1 fruit fly cellular context compared by ENCODE assay signal in the genomic region with DNA sequence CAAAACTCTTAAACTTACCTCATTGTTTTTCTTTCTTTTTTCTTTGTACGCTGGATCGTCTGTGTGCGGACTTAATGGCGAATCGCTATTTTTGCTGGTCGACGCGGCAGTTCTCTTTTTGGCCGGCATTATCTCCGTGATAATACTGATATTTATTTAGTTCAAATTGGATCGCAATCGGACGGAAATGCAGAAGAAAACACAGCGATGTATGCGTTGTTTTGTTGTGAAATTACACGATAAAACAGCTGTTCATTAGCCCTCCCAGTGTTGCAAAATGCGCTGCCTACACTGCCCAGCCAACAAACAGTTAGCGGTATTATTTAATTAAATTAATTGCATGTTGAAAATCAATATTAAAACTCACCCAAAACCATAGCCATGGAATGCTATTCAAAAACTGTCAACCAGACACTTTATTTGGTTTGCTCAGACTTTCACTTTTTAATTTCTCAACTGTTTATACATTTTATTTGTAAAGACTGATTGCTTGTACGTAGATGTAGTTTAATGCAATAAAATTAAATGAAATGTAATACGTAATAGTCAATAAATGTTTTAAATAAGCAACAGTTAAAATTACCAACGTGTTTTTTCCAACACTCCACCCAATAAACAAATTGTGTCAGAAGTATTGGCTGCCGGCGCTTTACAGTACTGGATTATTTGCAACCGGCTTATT.
TF ChIP-seq lines count a peak whose summit lies in the region.

A gene (minus strand): TSS at position 205 of the 682 bp plus-strand sequence.
A gene (plus strand): TSS at position 431 of the 682 bp plus-strand sequence.

TF ChIP-seq in whole organism, embryonic, 481 proteins besides CTCF, POLR2A, EP300 and RAD21 (continued from another document and continues in another):
- TF ChIP-seq HmgD (GFP tag; optimal IDR thresholded peaks at IDR 0.05; lab: Kevin White, UChicago): peak; percentile 61
- peak; percentile 22 for TF ChIP-seq cg (GFP tag; optimal IDR thresholded peaks at IDR 0.05; lab: Kevin White, UChicago)
- peak; percentile 94 for TF ChIP-seq CG1233 (GFP tag; optimal IDR thresholded peaks at IDR 0.05; lab: Kevin White, UChicago)
- TF ChIP-seq Dp (GFP tag; optimal IDR thresholded peaks at IDR 0.05; lab: Kevin White, UChicago): peak; percentile 32
- TF ChIP-seq nom (GFP tag; optimal IDR thresholded peaks at IDR 0.05; lab: Kevin White, UChicago): peak; percentile 76
- TF ChIP-seq Aef1 (GFP tag; IDR thresholded peaks at IDR 0.05; lab: Robert Waterston, UW): peak; percentile 83
- no peak for TF ChIP-seq CG8478 (optimal IDR thresholded peaks at IDR 0.05; lab: Kevin White, UChicago)
- TF ChIP-seq CG12219 (GFP tag; optimal IDR thresholded peaks at IDR 0.05; lab: Kevin White, UChicago): peak; percentile 91
- peak; percentile 85 for TF ChIP-seq Optix (GFP tag; IDR thresholded peaks at IDR 0.05; lab: Robert Waterston, UW)
- TF ChIP-seq jumu (GFP tag; optimal IDR thresholded peaks at IDR 0.05; lab: Kevin White, UChicago): peak; percentile 92
- TF ChIP-seq CG12769 (tag; optimal IDR thresholded peaks at IDR 0.05; lab: Kevin White, UChicago): peak; percentile 92
- peak; percentile 85 for TF ChIP-seq CG32767 (GFP tag; IDR thresholded peaks at IDR 0.05; lab: Robert Waterston, UW)
- peak; percentile 53 for TF ChIP-seq pzg (GFP tag; optimal IDR thresholded peaks at IDR 0.05; lab: Kevin White, UChicago)
- peak; percentile 84 for TF ChIP-seq ara (GFP tag; IDR thresholded peaks at IDR 0.05; lab: Robert Waterston, UW)
- TF ChIP-seq z (GFP tag; IDR thresholded peaks at IDR 0.05; lab: Robert Waterston, UW): 0 out of 3 replicates have a peak, but pooled peaks have one; percentile 27
- peak; percentile 47; the same call in 1 of the 2 replicates for TF ChIP-seq Lim3 (GFP tag; IDR thresholded peaks at IDR 0.05; lab: Robert Waterston, UW)
- TF ChIP-seq CG1529 (GFP tag; optimal IDR thresholded peaks at IDR 0.05; lab: Kevin White, UChicago): peak; percentile 86
- peak; percentile 86 for TF ChIP-seq Antp (GFP tag; optimal IDR thresholded peaks at IDR 0.05; lab: Kevin White, UChicago)
- no peak for TF ChIP-seq Tbp (GFP tag; optimal IDR thresholded peaks at IDR 0.05; lab: Kevin White, UChicago)
- peak; percentile 76 for TF ChIP-seq ab (GFP tag; optimal IDR thresholded peaks at IDR 0.05; lab: Kevin White, UChicago)
- TF ChIP-seq Xrp1 (GFP tag; IDR thresholded peaks at IDR 0.05; lab: Robert Waterston, UW): peak; percentile 93
- 0 out of 2 replicates have a peak, but pooled peaks have one; percentile 25 for TF ChIP-seq hbn (GFP tag; IDR thresholded peaks at IDR 0.05; lab: Robert Waterston, UW; ENCODE audit: partially characterized antibody)
- peak; percentile 84 for TF ChIP-seq CG10366 (GFP tag; IDR thresholded peaks at IDR 0.05; lab: Robert Waterston, UW)
- TF ChIP-seq wdn (GFP tag; IDR thresholded peaks at IDR 0.05; lab: Robert Waterston, UW): peak; percentile 87
- TF ChIP-seq CG7372 (GFP tag; IDR thresholded peaks at IDR 0.05; lab: Robert Waterston, UW): peak; percentile 84
- peak; percentile 47 for TF ChIP-seq CG17912 (GFP tag; optimal IDR thresholded peaks at IDR 0.05; lab: Kevin White, UChicago)
- peak; percentile 43; the same call in 1 of the 2 replicates for TF ChIP-seq crol (GFP tag; IDR thresholded peaks at IDR 0.05; lab: Robert Waterston, UW)
- peak; percentile 84 for TF ChIP-seq zfh1 (GFP tag; IDR thresholded peaks at IDR 0.05; lab: Robert Waterston, UW)
- TF ChIP-seq CG1832 (GFP tag; optimal IDR thresholded peaks at IDR 0.05; lab: Kevin White, UChicago): no peak
- peak; percentile 90 for TF ChIP-seq CG12236 (GFP tag; optimal IDR thresholded peaks at IDR 0.05; lab: Kevin White, UChicago)
- TF ChIP-seq Dll (GFP tag; IDR thresholded peaks at IDR 0.05; lab: Robert Waterston, UW; ENCODE audit: partially characterized antibody): no peak
- TF ChIP-seq sc (optimal IDR thresholded peaks at IDR 0.05; lab: Kevin White, UChicago): no peak
- TF ChIP-seq sc (GFP tag; optimal IDR thresholded peaks at IDR 0.05; lab: Kevin White, UChicago): peak; percentile 90
- TF ChIP-seq CG3065 (GFP tag; optimal IDR thresholded peaks at IDR 0.05; lab: Kevin White, UChicago): peak; percentile 84
- TF ChIP-seq fu2 (GFP tag; optimal IDR thresholded peaks at IDR 0.05; lab: Kevin White, UChicago): peak; percentile 92
- no peak for TF ChIP-seq mld (GFP tag; IDR thresholded peaks at IDR 0.05; lab: Robert Waterston, UW; ENCODE audit: partially characterized antibody)
- TF ChIP-seq B-H2 (GFP tag; optimal IDR thresholded peaks at IDR 0.05; lab: Kevin White, UChicago): peak; percentile 91
- peak; percentile 80; the same call in 2 of the 3 replicates for TF ChIP-seq otp (GFP tag; IDR thresholded peaks at IDR 0.05; lab: Robert Waterston, UW)
- TF ChIP-seq org-1 (GFP tag; optimal IDR thresholded peaks at IDR 0.05; lab: Kevin White, UChicago): peak; percentile 91
- peak; percentile 93 to 95 for TF ChIP-seq dpn (GFP tag; optimal IDR thresholded peaks at IDR 0.05; lab: Kevin White, UChicago)
- TF ChIP-seq Stat92E (GFP tag; optimal IDR thresholded peaks at IDR 0.05; lab: Kevin White, UChicago): peak in 1 of 3 experiments; percentile 30
- TF ChIP-seq CG7745 (tag; optimal IDR thresholded peaks at IDR 0.05; lab: Kevin White, UChicago): no peak
- peak; percentile 89 for TF ChIP-seq al (GFP tag; IDR thresholded peaks at IDR 0.05; lab: Robert Waterston, UW)
- peak; percentile 94 for TF ChIP-seq CG9609 (GFP tag; optimal IDR thresholded peaks at IDR 0.05; lab: Kevin White, UChicago)
- peak; percentile 85 for TF ChIP-seq H15 (GFP tag; IDR thresholded peaks at IDR 0.05; lab: Robert Waterston, UW)
- peak; percentile 73 for TF ChIP-seq CG15479 (GFP tag; optimal IDR thresholded peaks at IDR 0.05; lab: Kevin White, UChicago)
- peak; percentile 76 for TF ChIP-seq H2.0 (GFP tag; IDR thresholded peaks at IDR 0.05; lab: Robert Waterston, UW)
- TF ChIP-seq disco-r (GFP tag; optimal IDR thresholded peaks at IDR 0.05; lab: Kevin White, UChicago): peak; percentile 93
- TF ChIP-seq da (GFP tag; optimal IDR thresholded peaks at IDR 0.05; lab: Kevin White, UChicago): peak; percentile 93
- TF ChIP-seq zfh2 (GFP tag; optimal IDR thresholded peaks at IDR 0.05; lab: Kevin White, UChicago): peak; percentile 96
- peak; percentile 39; the same call in 1 of the 2 replicates for TF ChIP-seq CG10321 (GFP tag; IDR thresholded peaks at IDR 0.05; lab: Robert Waterston, UW)
- TF ChIP-seq CG14710 (tag; optimal IDR thresholded peaks at IDR 0.05; lab: Kevin White, UChicago): peak; percentile 94
- peak; percentile 95 to 96 for TF ChIP-seq Hr51 (GFP tag; optimal IDR thresholded peaks at IDR 0.05; lab: Kevin White, UChicago)
- TF ChIP-seq fd3F (GFP tag; optimal IDR thresholded peaks at IDR 0.05; lab: Kevin White, UChicago): peak; percentile 91
- TF ChIP-seq schlank (tag; optimal IDR thresholded peaks at IDR 0.05; lab: Kevin White, UChicago): peak; percentile 90
- peak; percentile 97 for TF ChIP-seq Max (GFP tag; optimal IDR thresholded peaks at IDR 0.05; lab: Kevin White, UChicago)
- peak; percentile 98 for TF ChIP-seq tio (GFP tag; optimal IDR thresholded peaks at IDR 0.05; lab: Kevin White, UChicago)
- peak; percentile 94 for TF ChIP-seq CG7786 (GFP tag; optimal IDR thresholded peaks at IDR 0.05; lab: Kevin White, UChicago)
- TF ChIP-seq CG33557 (GFP tag; optimal IDR thresholded peaks at IDR 0.05; lab: Kevin White, UChicago): peak; percentile 82
- peak; percentile 45 for TF ChIP-seq CG15073 (GFP tag; optimal IDR thresholded peaks at IDR 0.05; lab: Kevin White, UChicago)
- TF ChIP-seq Camta (GFP tag; optimal IDR thresholded peaks at IDR 0.05; lab: Kevin White, UChicago): peak; percentile 94
- TF ChIP-seq kah (GFP tag; optimal IDR thresholded peaks at IDR 0.05; lab: Kevin White, UChicago): peak; percentile 68
- peak; percentile 87 for TF ChIP-seq p53 (GFP tag; optimal IDR thresholded peaks at IDR 0.05; lab: Kevin White, UChicago)
- peak; percentile 71; the same call in 1 of the 3 replicates for TF ChIP-seq CG11093 (GFP tag; IDR thresholded peaks at IDR 0.05; lab: Robert Waterston, UW)
- peak; percentile 66 for TF ChIP-seq ssp (GFP tag; IDR thresholded peaks at IDR 0.05; lab: Robert Waterston, UW)
- peak; percentile 72 for TF ChIP-seq croc (GFP tag; conservative IDR thresholded peaks at IDR 0.05; lab: Robert Waterston, UW)
- TF ChIP-seq CG2678 (tag; optimal IDR thresholded peaks at IDR 0.05; lab: Kevin White, UChicago): peak; percentile 95
- peak; percentile 67 for TF ChIP-seq ap (GFP tag; IDR thresholded peaks at IDR 0.05; lab: Robert Waterston, UW)
- TF ChIP-seq CG18476 (GFP tag; optimal IDR thresholded peaks at IDR 0.05; lab: Kevin White, UChicago): peak; percentile 96
- TF ChIP-seq bab2 (GFP tag; optimal IDR thresholded peaks at IDR 0.05; lab: Kevin White, UChicago): peak; percentile 93
- TF ChIP-seq seq (GFP tag; IDR thresholded peaks at IDR 0.05; lab: Robert Waterston, UW): peak; percentile 87
- TF ChIP-seq sob (GFP tag; IDR thresholded peaks at IDR 0.05; lab: Robert Waterston, UW): peak; percentile 92
- peak; percentile 97 for TF ChIP-seq CG12659 (GFP tag; optimal IDR thresholded peaks at IDR 0.05; lab: Kevin White, UChicago)
- TF ChIP-seq pfk (GFP tag; optimal IDR thresholded peaks at IDR 0.05; lab: Kevin White, UChicago): peak; percentile 17
- TF ChIP-seq bbx (GFP tag; IDR thresholded peaks at IDR 0.05; lab: Robert Waterston, UW; ENCODE audit: partially characterized antibody): peak; percentile 16; the same call in 1 of the 2 replicates
- TF ChIP-seq Lhr (GFP tag; optimal IDR thresholded peaks at IDR 0.05; lab: Kevin White, UChicago): peak; percentile 84
- TF ChIP-seq E2f1 (GFP tag; IDR thresholded peaks at IDR 0.05; lab: Robert Waterston, UW): peak; percentile 90
- TF ChIP-seq tap (tag; optimal IDR thresholded peaks at IDR 0.05; lab: Kevin White, UChicago): peak; percentile 84
- TF ChIP-seq stwl (tag; optimal IDR thresholded peaks at IDR 0.05; lab: Kevin White, UChicago): peak; percentile 68
- 0 out of 2 replicates have a peak, but pooled peaks have one; percentile 31 for TF ChIP-seq CkIIα-i1 (GFP tag; IDR thresholded peaks at IDR 0.05; lab: Robert Waterston, UW)
- TF ChIP-seq Rx (GFP tag; IDR thresholded peaks at IDR 0.05; lab: Robert Waterston, UW): peak; percentile 83
- TF ChIP-seq Sin3A (optimal IDR thresholded peaks at IDR 0.05; lab: Kevin White, UChicago): peak; percentile 87
- peak; percentile 81 for TF ChIP-seq B-H1 (GFP tag; IDR thresholded peaks at IDR 0.05; lab: Robert Waterston, UW)
- TF ChIP-seq mirr (GFP tag; optimal IDR thresholded peaks at IDR 0.05; lab: Kevin White, UChicago): peak; percentile 80
- peak; percentile 92 for TF ChIP-seq Atf-2 (GFP tag; optimal IDR thresholded peaks at IDR 0.05; lab: Kevin White, UChicago)
- TF ChIP-seq NC2β (GFP tag; optimal IDR thresholded peaks at IDR 0.05; lab: Kevin White, UChicago): peak; percentile 93
- peak; percentile 54; the same call in 1 of the 3 replicates for TF ChIP-seq jigr1 (GFP tag; IDR thresholded peaks at IDR 0.05; lab: Robert Waterston, UW)
- peak; percentile 92 for TF ChIP-seq CG11504 (tag; optimal IDR thresholded peaks at IDR 0.05; lab: Kevin White, UChicago)
- no peak for TF ChIP-seq cad (GFP tag; optimal IDR thresholded peaks at IDR 0.05; lab: Kevin White, UChicago)
- TF ChIP-seq CG2889 (GFP tag; IDR thresholded peaks at IDR 0.05; lab: Robert Waterston, UW): peak; percentile 91
- peak; percentile 89 for TF ChIP-seq CG9932 (GFP tag; IDR thresholded peaks at IDR 0.05; lab: Robert Waterston, UW)
- peak; percentile 76 for TF ChIP-seq CG15601 (tag; optimal IDR thresholded peaks at IDR 0.05; lab: Kevin White, UChicago)
- TF ChIP-seq bcd (GFP tag; optimal IDR thresholded peaks at IDR 0.05; lab: Kevin White, UChicago): peak; percentile 95
- peak; percentile 87 for TF ChIP-seq CG17568 (GFP tag; optimal IDR thresholded peaks at IDR 0.05; lab: Kevin White, UChicago)
- TF ChIP-seq Nf-YB (GFP tag; optimal IDR thresholded peaks at IDR 0.05; lab: Kevin White, UChicago): peak; percentile 78
- peak; percentile 84 for TF ChIP-seq Gug (GFP tag; IDR thresholded peaks at IDR 0.05; lab: Robert Waterston, UW)
- peak; percentile 36; the same call in 1 of the 2 replicates for TF ChIP-seq Doc2 (GFP tag; IDR thresholded peaks at IDR 0.05; lab: Robert Waterston, UW)
- peak; percentile 79 for TF ChIP-seq ken (GFP tag; IDR thresholded peaks at IDR 0.05; lab: Robert Waterston, UW)
- TF ChIP-seq Opbp (GFP tag; IDR thresholded peaks at IDR 0.05; lab: Robert Waterston, UW; ENCODE audit: partially characterized antibody): no peak
- TF ChIP-seq gce (GFP tag; IDR thresholded peaks at IDR 0.05; lab: Robert Waterston, UW): peak; percentile 71; the same call in 2 of the 3 replicates
- TF ChIP-seq hkb (optimal IDR thresholded peaks at IDR 0.05; lab: Kevin White, UChicago): peak; percentile 50
- peak; percentile 88 for TF ChIP-seq hkb (GFP tag; IDR thresholded peaks at IDR 0.05; lab: Robert Waterston, UW)
- TF ChIP-seq Abd-B (GFP tag; optimal IDR thresholded peaks at IDR 0.05; lab: Kevin White, UChicago): peak; percentile 94
- TF ChIP-seq Hmx (GFP tag; optimal IDR thresholded peaks at IDR 0.05; lab: Kevin White, UChicago): peak; percentile 93
- TF ChIP-seq CG15269 (tag; optimal IDR thresholded peaks at IDR 0.05; lab: Kevin White, UChicago): peak; percentile 93
- TF ChIP-seq Hr39 (optimal IDR thresholded peaks at IDR 0.05; lab: Kevin White, UChicago): no peak
- no peak for TF ChIP-seq Lpt (GFP tag; optimal IDR thresholded peaks at IDR 0.05; lab: Kevin White, UChicago)
- TF ChIP-seq CG34224 (GFP tag; IDR thresholded peaks at IDR 0.05; lab: Robert Waterston, UW; ENCODE audit: partially characterized antibody): no peak
- no peak; the same call in 1 of the 2 replicates for TF ChIP-seq GATAe (GFP tag; conservative IDR thresholded peaks at IDR 0.05; lab: Robert Waterston, UW)
- peak; percentile 89 for TF ChIP-seq CG4282 (GFP tag; optimal IDR thresholded peaks at IDR 0.05; lab: Kevin White, UChicago)
- peak; percentile 91 for TF ChIP-seq CG15011 (GFP tag; optimal IDR thresholded peaks at IDR 0.05; lab: Kevin White, UChicago)
- peak; percentile 75 for TF ChIP-seq HLH3B (GFP tag; IDR thresholded peaks at IDR 0.05; lab: Robert Waterston, UW)
- peak; percentile 91 for TF ChIP-seq Drgx (GFP tag; IDR thresholded peaks at IDR 0.05; lab: Robert Waterston, UW)
- TF ChIP-seq so (GFP tag; IDR thresholded peaks at IDR 0.05; lab: Robert Waterston, UW): peak; percentile 91
- peak; percentile 11 for TF ChIP-seq ash1 (GFP tag; optimal IDR thresholded peaks at IDR 0.05; lab: Kevin White, UChicago)
- TF ChIP-seq Adf1 (GFP tag; IDR thresholded peaks at IDR 0.05; lab: Robert Waterston, UW): peak; percentile 72
- TF ChIP-seq CG17612 (GFP tag; IDR thresholded peaks at IDR 0.05; lab: Robert Waterston, UW): peak; percentile 72
- TF ChIP-seq Hand (GFP tag; optimal IDR thresholded peaks at IDR 0.05; lab: Kevin White, UChicago): peak; percentile 84
- peak; percentile 78 for TF ChIP-seq CG10431 (GFP tag; optimal IDR thresholded peaks at IDR 0.05; lab: Kevin White, UChicago)
- TF ChIP-seq CG10267 (tag; optimal IDR thresholded peaks at IDR 0.05; lab: Kevin White, UChicago): peak; percentile 98
